Fruit fly (Drosophila melanogaster) whole organism, embryonic: ENCODE data around the gene rush.
A peak's percentile ranks its signal among the peaks of the same experiment; 100 is the strongest.

Source experiments
- B-H2 ChIP-seq: fragments of 200-800 bp; sonication (Bioruptor generic); optimal IDR thresholded peaks from 2 replicates; lab custom pipeline; 2018; ENCODE audit warnings: missing biosample characterization, mild to moderate bottlenecking, missing genetic modification characterization
- BEAF-32 ChIP-seq: fragments of 200-800 bp; sonication (Bioruptor generic); optimal IDR thresholded peaks from 3 replicates; lab custom pipeline; 2017; ENCODE audit warnings: missing biosample characterization, missing genetic modification characterization, mild to moderate bottlenecking, moderate library complexity, missing genetic modification reagents
- CG11247 ChIP-seq: fragments of 200-800 bp; sonication (Bioruptor generic); IDR thresholded peaks from 2 replicates; pipeline ENCODE4 v1.3.6; 2022; ENCODE audit warnings: missing biosample characterization, missing genetic modification characterization
- CG15269 ChIP-seq: fragments of 200-800 bp; sonication (Bioruptor generic); optimal IDR thresholded peaks from 2 replicates; lab custom pipeline; 2018; ENCODE audit warnings: missing biosample characterization, mild to moderate bottlenecking, missing genetic modification characterization, moderate library complexity
- CG15479 ChIP-seq: fragments of 200-800 bp; sonication (Bioruptor generic); optimal IDR thresholded peaks from 3 replicates; lab custom pipeline; 2019; ENCODE audit warnings: missing biosample characterization, mild to moderate bottlenecking, missing genetic modification characterization, moderate library complexity
- CG15514 ChIP-seq: fragments of 200-800 bp; sonication (Bioruptor generic); optimal IDR thresholded peaks from 3 replicates; lab custom pipeline; 2017; ENCODE audit warnings: missing biosample characterization, missing genetic modification characterization, mild to moderate bottlenecking, moderate library complexity, missing genetic modification reagents
- CG15696 ChIP-seq: fragments of 200-800 bp; sonication (Bioruptor generic); optimal IDR thresholded peaks from 2 replicates; lab custom pipeline; 2019; ENCODE audit warnings: missing biosample characterization, mild to moderate bottlenecking, missing genetic modification characterization, moderate library complexity
- CG18011 ChIP-seq: fragments of 200-800 bp; sonication (Bioruptor generic); optimal IDR thresholded peaks from 2 replicates; lab custom pipeline; 2017; ENCODE audit warnings: missing biosample characterization, missing genetic modification characterization, mild to moderate bottlenecking, moderate library complexity, missing genotype
- CG31388 ChIP-seq: fragments of 200-800 bp; sonication (Bioruptor generic); optimal IDR thresholded peaks from 2 replicates; lab custom pipeline; 2016; ENCODE audit warnings: missing biosample characterization, missing genetic modification characterization
- CG34422 ChIP-seq: fragments of 200-800 bp; sonication (Bioruptor generic); IDR thresholded peaks from 3 replicates; pipeline ENCODE4 v1.3.6; 2022; ENCODE audit warnings: missing biosample characterization, missing genetic modification characterization
- CG4617 ChIP-seq: fragments of 200-800 bp; sonication (Bioruptor generic); optimal IDR thresholded peaks from 3 replicates; lab custom pipeline; 2016; ENCODE audit warnings: missing biosample characterization, missing genetic modification characterization, borderline replicate concordance
- CG6254 ChIP-seq: fragments of 200-800 bp; sonication (Bioruptor generic); optimal IDR thresholded peaks from 3 replicates; lab custom pipeline; 2017; ENCODE audit warnings: mild to moderate bottlenecking, missing biosample characterization, missing genetic modification reagents, missing genetic modification characterization
- CG6272 ChIP-seq: fragments of 200-800 bp; sonication (Bioruptor generic); IDR thresholded peaks from 2 replicates; pipeline ENCODE4 v1.3.6; 2022; ENCODE audit warnings: missing biosample characterization, missing genetic modification characterization
- CG6683 ChIP-seq: fragments of 200-800 bp; sonication (Bioruptor generic); optimal IDR thresholded peaks from 2 replicates; lab custom pipeline; 2017; ENCODE audit warnings: missing biosample characterization, mild to moderate bottlenecking, missing genetic modification characterization, missing genetic modification reagents
- CG6791 ChIP-seq: fragments of 200-800 bp; sonication (Bioruptor generic); IDR thresholded peaks from 3 replicates; pipeline ENCODE4 v1.3.6; 2022; ENCODE audit warnings: missing biosample characterization, missing genetic modification characterization; ENCODE audit not compliant: partially characterized antibody
- CG7745 ChIP-seq: fragments of 200-800 bp; sonication (Bioruptor generic); optimal IDR thresholded peaks from 2 replicates; lab custom pipeline; 2018; ENCODE audit warnings: missing biosample characterization, mild to moderate bottlenecking, missing genetic modification characterization, moderate library complexity
- CG7839 ChIP-seq: fragments of 200-800 bp; sonication (Bioruptor generic); optimal IDR thresholded peaks from 3 replicates; lab custom pipeline; 2018; ENCODE audit warnings: missing biosample characterization, mild to moderate bottlenecking, missing genetic modification characterization, moderate library complexity
- CoRest ChIP-seq: fragments of 200-800 bp; sonication (Bioruptor generic); optimal IDR thresholded peaks from 3 replicates; lab custom pipeline; 2018; ENCODE audit warnings: missing biosample characterization, mild to moderate bottlenecking, missing genetic modification characterization, moderate library complexity
- Hand ChIP-seq: fragments of 200-800 bp; sonication (Bioruptor generic); optimal IDR thresholded peaks from 2 replicates; lab custom pipeline; 2017; ENCODE audit warnings: mild to moderate bottlenecking, missing biosample characterization, missing genetic modification reagents, missing genetic modification characterization
- Jarid2 ChIP-seq: fragments of 200-800 bp; sonication (Bioruptor generic); optimal IDR thresholded peaks from 3 replicates; lab custom pipeline; 2017; ENCODE audit warnings: mild to moderate bottlenecking, missing biosample characterization, missing genetic modification reagents, missing genetic modification characterization
- MESR4 ChIP-seq: fragments of 200-800 bp; sonication (Bioruptor generic); optimal IDR thresholded peaks from 2 replicates; lab custom pipeline; 2018; ENCODE audit warnings: missing biosample characterization, mild to moderate bottlenecking, missing genetic modification characterization, moderate library complexity
- MTF-1 ChIP-seq: fragments of 200-800 bp; sonication (Bioruptor generic); optimal IDR thresholded peaks from 2 replicates; lab custom pipeline; 2018; ENCODE audit warnings: missing biosample characterization, mild to moderate bottlenecking, missing genetic modification characterization, borderline replicate concordance
- Meics ChIP-seq: fragments of 200-800 bp; sonication (Bioruptor generic); optimal IDR thresholded peaks from 2 replicates; lab custom pipeline; 2017; ENCODE audit warnings: missing biosample characterization, mild to moderate bottlenecking, missing genetic modification characterization
- Myb ChIP-seq: fragments of 200-800 bp; sonication (Bioruptor generic); optimal IDR thresholded peaks from 2 replicates; lab custom pipeline; 2016; ENCODE audit warnings: missing biosample characterization, missing genetic modification characterization
- Oli ChIP-seq: fragments of 200-800 bp; sonication (Bioruptor generic); optimal IDR thresholded peaks from 2 replicates; lab custom pipeline; 2018; ENCODE audit warnings: missing biosample characterization, mild to moderate bottlenecking, missing genetic modification characterization, moderate library complexity
- Sry-β ChIP-seq: fragments of 200-800 bp; sonication (Bioruptor generic); optimal IDR thresholded peaks from 2 replicates; lab custom pipeline; 2018; ENCODE audit warnings: missing biosample characterization, mild to moderate bottlenecking, missing genetic modification characterization, moderate library complexity
- Ssrp ChIP-seq: fragments of 200-800 bp; sonication (Bioruptor generic); optimal IDR thresholded peaks from 2 replicates; lab custom pipeline; 2018; ENCODE audit warnings: missing biosample characterization, mild to moderate bottlenecking, missing genetic modification characterization, moderate library complexity
- Xbp1 ChIP-seq: fragments of 200-800 bp; sonication (Bioruptor generic); optimal IDR thresholded peaks from 3 replicates; lab custom pipeline; 2016; ENCODE audit warnings: missing biosample characterization, mild to moderate bottlenecking, missing genetic modification characterization
- ac ChIP-seq: fragments of 200-800 bp; sonication (Bioruptor generic); optimal IDR thresholded peaks from 3 replicates; lab custom pipeline; 2017; ENCODE audit warnings: missing biosample characterization, mild to moderate bottlenecking, missing genetic modification characterization
- amos ChIP-seq: fragments of 200-800 bp; sonication (Bioruptor generic); IDR thresholded peaks from 2 replicates; pipeline ENCODE4 v1.3.6; 2022; ENCODE audit warnings: missing biosample characterization, missing genetic modification characterization; ENCODE audit not compliant: partially characterized antibody
- chm ChIP-seq: fragments of 200-800 bp; sonication (Bioruptor generic); IDR thresholded peaks from 2 replicates; pipeline ENCODE4 v1.3.6; 2022; ENCODE audit warnings: missing biosample characterization, missing genetic modification characterization
- disco-r ChIP-seq: fragments of 200-800 bp; sonication (Bioruptor generic); optimal IDR thresholded peaks from 2 replicates; lab custom pipeline; 2016; ENCODE audit warnings: missing biosample characterization, missing genetic modification characterization
- dmrt99B ChIP-seq: fragments of 200-800 bp; sonication (Bioruptor generic); optimal IDR thresholded peaks from 2 replicates; lab custom pipeline; 2018; ENCODE audit warnings: missing biosample characterization, mild to moderate bottlenecking, missing genetic modification characterization, moderate library complexity
- emc ChIP-seq: fragments of 200-800 bp; sonication (Bioruptor generic); optimal IDR thresholded peaks from 2 replicates; lab custom pipeline; 2016; ENCODE audit warnings: missing biosample characterization, missing genetic modification characterization
- fd102C ChIP-seq: fragments of 200-800 bp; sonication (Bioruptor generic); optimal IDR thresholded peaks from 2 replicates; lab custom pipeline; 2018; ENCODE audit warnings: missing biosample characterization, mild to moderate bottlenecking, missing genetic modification characterization, moderate library complexity
- fd3F ChIP-seq: fragments of 200-800 bp; sonication (Bioruptor generic); optimal IDR thresholded peaks from 2 replicates; lab custom pipeline; 2018; ENCODE audit warnings: missing biosample characterization, mild to moderate bottlenecking, missing genetic modification characterization, moderate library complexity
- knrl ChIP-seq: fragments of 200-800 bp; sonication (Bioruptor generic); IDR thresholded peaks from 3 replicates; pipeline ENCODE4 v1.3.6; 2022; ENCODE audit warnings: missing biosample characterization, missing genetic modification characterization; ENCODE audit not compliant: partially characterized antibody
- lilli ChIP-seq: fragments of 200-800 bp; sonication (Bioruptor generic); optimal IDR thresholded peaks from 3 replicates; lab custom pipeline; 2016; ENCODE audit warnings: missing biosample characterization, missing genetic modification characterization
- oc ChIP-seq: fragments of 200-800 bp; sonication (Bioruptor generic); optimal IDR thresholded peaks from 2 replicates; lab custom pipeline; 2018; ENCODE audit warnings: missing biosample characterization, mild to moderate bottlenecking, missing genetic modification characterization, moderate library complexity
- otp ChIP-seq: fragments of 200-800 bp; sonication (Bioruptor generic); IDR thresholded peaks from 3 replicates; pipeline ENCODE4, ENCODE4 v1.3.6; 2022; ENCODE audit warnings: missing biosample characterization, missing genetic modification characterization
- peb ChIP-seq: fragments of 200-800 bp; sonication (Bioruptor generic); IDR thresholded peaks from 2 replicates; pipeline ENCODE4 v1.3.6; 2022; ENCODE audit warnings: missing biosample characterization, missing genetic modification characterization
- phol ChIP-seq: fragments of 200-800 bp; sonication (Bioruptor generic); optimal IDR thresholded peaks from 3 replicates; lab custom pipeline; 2018; ENCODE audit warnings: missing biosample characterization, mild to moderate bottlenecking, missing genetic modification characterization, moderate library complexity
- pum ChIP-seq: fragments of 200-800 bp; sonication (Bioruptor generic); optimal IDR thresholded peaks from 2 replicates; lab custom pipeline; 2016; ENCODE audit warnings: missing biosample characterization, missing genetic modification characterization
- row ChIP-seq: fragments of 200-800 bp; sonication (Bioruptor generic); IDR thresholded peaks from 3 replicates; pipeline ENCODE4 v1.3.6; 2022; ENCODE audit warnings: missing biosample characterization, missing genetic modification characterization
- seq ChIP-seq: fragments of 200-800 bp; sonication (Bioruptor generic); IDR thresholded peaks from 2 replicates; pipeline ENCODE4 v1.3.6; 2022; ENCODE audit warnings: missing biosample characterization, missing genetic modification characterization
- tll ChIP-seq, 2 experiments: fragments of 200-800 bp in 1 of 2; fragments of >200 bp in 1 of 2; sonication (Bioruptor generic) in 1 of 2; optimal IDR thresholded peaks; 2 replicates each; lab custom pipeline; 2017 to 2019; ENCODE audit warnings: missing biosample characterization in 2 of 2, missing genetic modification characterization in 2 of 2, mild to moderate bottlenecking in 1 of 2, moderate library complexity in 1 of 2
- twi ChIP-seq: fragments of 200-800 bp; optimal IDR thresholded peaks from 2 replicates; lab custom pipeline; 2019; ENCODE audit warnings: missing biosample characterization, mild to moderate bottlenecking, missing genetic modification characterization, moderate library complexity
- wdn ChIP-seq: fragments of 200-800 bp; sonication (Bioruptor generic); IDR thresholded peaks from 2 replicates; pipeline ENCODE4 v1.3.6; 2022; ENCODE audit warnings: missing biosample characterization, missing genetic modification characterization
- wor ChIP-seq: fragments of 200-800 bp; sonication (Bioruptor generic); IDR thresholded peaks from 2 replicates; pipeline ENCODE4 v1.3.6; 2022; ENCODE audit warnings: missing biosample characterization, missing genetic modification characterization

Gene rush

dm6 chrX:1512753-1513226, 34.4 kb downstream of the rush start, which contains the start of gene CG14795 (continued):
- TF ChIP-seq peb (GFP tag; lab: Robert Waterston, UW) (no peak), otp (0 out of 3 replicates have a peak, but pooled peaks have one; percentile 28), emc (GFP tag; lab: Kevin White, UChicago) (no peak), CG6272 (GFP tag; lab: Robert Waterston, UW) (peak; percentile 33; the same call in 1 of the 2 replicates), phol (tag; lab: Kevin White, UChicago) (peak; percentile 73), BEAF-32 (peak; percentile 97), ac (GFP tag; lab: Kevin White, UChicago) (no peak), CG4617 (peak; percentile 51), wor (GFP tag; lab: Robert Waterston, UW) (no peak), CG15696 (tag; lab: Kevin White, UChicago) (no peak), CoRest (tag; lab: Kevin White, UChicago) (peak; percentile 50), Meics (GFP tag; lab: Kevin White, UChicago) (no peak), oc (tag; lab: Kevin White, UChicago) (peak; percentile 6), lilli (GFP tag; lab: Kevin White, UChicago) (peak; percentile 47), CG7839 (tag; lab: Kevin White, UChicago) (peak; percentile 6), tll (GFP tag; optimal IDR thresholded peaks at IDR 0.05; lab: Kevin White, UChicago) (no peak), Sry-β (GFP tag; lab: Kevin White, UChicago) (no peak), Xbp1 (peak; percentile 49), CG6791 (peak; percentile 97), Jarid2 (no peak), pum (GFP tag; lab: Kevin White, UChicago) (no peak), CG15269 (tag; lab: Kevin White, UChicago) (peak; percentile 6), CG6254 (no peak), twi (tag; lab: Kevin White, UChicago) (no peak), CG11247 (GFP tag; lab: Robert Waterston, UW) (no peak), B-H2 (GFP tag; lab: Kevin White, UChicago) (peak; percentile 44), CG31388 (GFP tag; lab: Kevin White, UChicago) (no peak), fd3F (GFP tag; lab: Kevin White, UChicago) (no peak), CG15514 (GFP tag; lab: Kevin White, UChicago) (peak; percentile 91), dmrt99B (no peak), CG7745 (peak; percentile 43), CG18011 (GFP tag; lab: Kevin White, UChicago) (no peak), CG6683 (peak; percentile 35), MTF-1 (GFP tag; lab: Kevin White, UChicago) (no peak), Myb (peak; percentile 94), Hand (GFP tag; lab: Kevin White, UChicago) (no peak), disco-r (GFP tag; lab: Kevin White, UChicago) (no peak), wdn (no peak), Oli (no peak), Ssrp (tag; lab: Kevin White, UChicago) (no peak), knrl (GFP tag; lab: Robert Waterston, UW) (peak; percentile 91), MESR4 (GFP tag; lab: Kevin White, UChicago) (peak; percentile 91), row (GFP tag; lab: Robert Waterston, UW) (peak; percentile 45; the same call in 2 of the 3 replicates), fd102C (GFP tag; lab: Kevin White, UChicago) (no peak), seq (GFP tag; lab: Robert Waterston, UW) (no peak), chm (no peak), CG15479 (GFP tag; lab: Kevin White, UChicago) (no peak), amos (peak; percentile 97), CG34422 (0 out of 3 replicates have a peak, but pooled peaks have one; percentile 29)
